Worm (Caenorhabditis elegans): ENCODE measurements around the gene F16B4.4.

- no peak for TF ChIP-seq mep-1 (tag; optimal IDR thresholded peaks at IDR 0.05)
- TF ChIP-seq flh-1 (GFP tag; optimal IDR thresholded peaks at IDR 0.05), result no peak
- TF ChIP-seq nhr-28 (tag; optimal IDR thresholded peaks at IDR 0.05), result no peak
- TF ChIP-seq ztf-11 (tag; optimal IDR thresholded peaks at IDR 0.05), result no peak
- no peak for TF ChIP-seq ces-1 (GFP tag; optimal IDR thresholded peaks at IDR 0.05)
These were observed 37.3 kb downstream of the F16B4.4 start, which contains the start of gene Y46H3D.8 for ce11 chrV:1631148-1631547.

Data from whole organism, mixed stage, embryonic.